Worm (Caenorhabditis elegans): Measurements from ENCODE around the gene jmjd-2.

Gene jmjd-2

DNA sequence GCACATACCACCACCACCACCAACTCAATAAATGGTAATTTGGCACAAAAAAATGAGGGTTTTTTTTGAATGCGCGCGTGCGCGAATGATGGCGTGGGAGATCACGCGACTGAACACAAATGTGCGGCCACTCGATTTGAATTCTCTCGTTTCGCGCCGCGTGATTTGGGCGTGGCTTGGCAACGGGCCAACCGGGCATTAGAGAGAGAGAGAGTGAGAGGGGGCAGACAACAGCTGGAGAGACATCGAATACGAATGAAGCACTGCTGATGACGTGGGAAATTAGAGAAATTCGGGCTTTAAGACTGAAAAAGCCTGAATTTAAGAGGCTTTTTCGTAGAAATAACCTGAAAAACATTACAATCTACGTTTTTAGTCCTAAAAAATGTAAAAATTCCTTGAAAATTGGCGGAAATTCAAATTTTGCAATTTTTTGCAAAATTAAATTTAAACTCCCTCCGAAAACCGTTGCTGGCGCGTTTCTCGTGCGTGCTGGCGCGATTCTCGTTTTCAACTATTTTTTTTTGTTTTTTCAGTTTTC, 8.1 kb upstream of the jmjd-2 start (continued):
- TF ChIP-seq F22D6.2 (tag; optimal IDR thresholded peaks at IDR 0.05) = peak; percentile 89
- TF ChIP-seq mel-28 (tag; optimal IDR thresholded peaks at IDR 0.05; ENCODE audit: borderline replicate concordance) = peak; percentile 84
- TF ChIP-seq ZK185.1 (tag; optimal IDR thresholded peaks at IDR 0.05; ENCODE audit: poor library complexity, severe bottlenecking) = peak; percentile 78
- peak; percentile 71 for TF ChIP-seq nhr-179 (tag; optimal IDR thresholded peaks at IDR 0.05)
- TF ChIP-seq hmg-20 (GFP tag; IDR thresholded peaks at IDR 0.05) = peak; percentile 74
- peak; percentile 85 for TF ChIP-seq athp-1 (tag; optimal IDR thresholded peaks at IDR 0.05)
- TF ChIP-seq tlf-1 (GFP tag; optimal IDR thresholded peaks at IDR 0.05) = peak; percentile 96
- peak; percentile 99 for TF ChIP-seq B0336.3 (GFP tag; IDR thresholded peaks at IDR 0.05)
- TF ChIP-seq attf-6 (GFP tag; IDR thresholded peaks at IDR 0.05) = 0 out of 2 replicates have a peak, but pooled peaks have one; percentile 58
- peak; percentile 82 for TF ChIP-seq lir-1 (GFP tag; conservative IDR thresholded peaks at IDR 0.05)
- TF ChIP-seq snpc-1.1 (tag; optimal IDR thresholded peaks at IDR 0.05; ENCODE audit: insufficient read depth) = no peak
- TF ChIP-seq zfh-2 (GFP tag; conservative IDR thresholded peaks at IDR 0.05) = peak; percentile 98
- TF ChIP-seq nhr-80 (tag; optimal IDR thresholded peaks at IDR 0.05) = peak; percentile 87
- TF ChIP-seq repo-1 (tag; optimal IDR thresholded peaks at IDR 0.05) = peak; percentile 97
- peak; percentile 90 for TF ChIP-seq somi-1 (GFP tag; optimal IDR thresholded peaks at IDR 0.05)
- TF ChIP-seq Y79H2A.3 (GFP tag; conservative IDR thresholded peaks at IDR 0.05) = peak; percentile 92
- TF ChIP-seq dpff-1 (tag; optimal IDR thresholded peaks at IDR 0.05) = peak; percentile 69
- TF ChIP-seq ceh-100 (GFP tag; IDR thresholded peaks at IDR 0.05) = peak; percentile 78
- peak; percentile 70; the same call in 1 of the 2 replicates for TF ChIP-seq egl-18 (GFP tag; IDR thresholded peaks at IDR 0.05)
- TF ChIP-seq ztf-6 (GFP tag; IDR thresholded peaks at IDR 0.05) = peak; percentile 10; the same call in 1 of the 2 replicates
- TF ChIP-seq K11D2.4 (GFP tag; IDR thresholded peaks at IDR 0.05) = peak; percentile 93
- peak; percentile 90 for TF ChIP-seq nhr-90 (tag; optimal IDR thresholded peaks at IDR 0.05)
- peak; percentile 61 for TF ChIP-seq egrh-3 (GFP tag; IDR thresholded peaks at IDR 0.05)
- peak; percentile 76 for TF ChIP-seq pbrm-1 (GFP tag; IDR thresholded peaks at IDR 0.05)
- TF ChIP-seq zim-3 (tag; optimal IDR thresholded peaks at IDR 0.05) = peak; percentile 88
- no peak for TF ChIP-seq pha-4 (tag; optimal IDR thresholded peaks at IDR 0.05)
- TF ChIP-seq lin-54 (GFP tag; optimal IDR thresholded peaks at IDR 0.05) = peak; percentile 98
- peak; percentile 7; the same call in 1 of the 2 replicates for TF ChIP-seq bed-1 (GFP tag; IDR thresholded peaks at IDR 0.05)
- no peak for TF ChIP-seq nfya-1 (tag; optimal IDR thresholded peaks at IDR 0.05; ENCODE audit: borderline replicate concordance, insufficient read depth)
- peak; percentile 80 for TF ChIP-seq C17E4.6 (GFP tag; IDR thresholded peaks at IDR 0.05)
- TF ChIP-seq madf-10 (tag; optimal IDR thresholded peaks at IDR 0.05) = peak; percentile 87
- peak; percentile 65 for TF ChIP-seq attf-3 (GFP tag; conservative IDR thresholded peaks at IDR 0.05)
- TF ChIP-seq F39B2.1 (GFP tag; IDR thresholded peaks at IDR 0.05) = peak; percentile 79
- TF ChIP-seq ztf-3 (GFP tag; optimal IDR thresholded peaks at IDR 0.05) = peak; percentile 91
- peak; percentile 68 for TF ChIP-seq B0019.2 (GFP tag; conservative IDR thresholded peaks at IDR 0.05)
- TF ChIP-seq rpc-1 (optimal IDR thresholded peaks at IDR 0.05) = no peak
- TF ChIP-seq rpc-1 (tag; optimal IDR thresholded peaks at IDR 0.05) = no peak
- no peak for TF ChIP-seq akir-1 (GFP tag; optimal IDR thresholded peaks at IDR 0.05)
- peak; percentile 76; the same call in 1 of the 2 replicates for TF ChIP-seq ceh-58 (GFP tag; IDR thresholded peaks at IDR 0.05)
- peak; percentile 83 to 89 for TF ChIP-seq let-607 (tag; optimal IDR thresholded peaks at IDR 0.05)
- TF ChIP-seq hrde-1 (tag; optimal IDR thresholded peaks at IDR 0.05; ENCODE audit: borderline replicate concordance) = peak; percentile 81
- TF ChIP-seq rec-8 (tag; optimal IDR thresholded peaks at IDR 0.05) = peak in 1 of 2 experiments; percentile 40
- no peak for TF ChIP-seq unc-62 (GFP tag; optimal IDR thresholded peaks at IDR 0.05)
- peak; percentile 96 for TF ChIP-seq dox-1 (GFP tag; IDR thresholded peaks at IDR 0.05)
- peak; percentile 88 for TF ChIP-seq ztf-22 (GFP tag; optimal IDR thresholded peaks at IDR 0.05)
- TF ChIP-seq hlh-26 (GFP tag; conservative IDR thresholded peaks at IDR 0.05) = no peak
- TF ChIP-seq bed-2 (GFP tag; IDR thresholded peaks at IDR 0.05) = peak; percentile 71

Measured in whole organism, young adult.